Worm (Caenorhabditis elegans) whole organism, L2 larva: Measurements from ENCODE around the gene C15B12.3.

Experiments
- C34F6.9 ChIP-seq: fragments of 150-350 bp; optimal IDR thresholded peaks from 2 replicates; lab custom pipeline; 2014; ENCODE audit warnings: missing biosample characterization, missing genetic modification characterization
- F13H6.1 ChIP-seq: sonication (generic microtip); optimal IDR thresholded peaks from 2 replicates; lab custom pipeline; 2016; ENCODE audit warnings: missing genetic modification characterization, missing compliant biosample characterization
- R02D3.7 ChIP-seq: fragments of 150-350 bp; optimal IDR thresholded peaks from 2 replicates; lab custom pipeline; 2014; ENCODE audit warnings: missing biosample characterization, missing genetic modification characterization
- Y55F3AM.14 ChIP-seq: fragments of 200-800 bp; sonication (Bioruptor generic); optimal IDR thresholded peaks from 2 replicates; lab custom pipeline; 2018; ENCODE audit warnings: mild to moderate bottlenecking, missing genetic modification characterization, missing compliant biosample characterization
- ZK546.5 ChIP-seq: sonication (generic microtip); optimal IDR thresholded peaks from 2 replicates; lab custom pipeline; 2017; ENCODE audit warnings: missing biosample characterization, missing genetic modification characterization
- alr-1 ChIP-seq: fragments of 150-350 bp; optimal IDR thresholded peaks from 2 replicates; lab custom pipeline; 2014; ENCODE audit warnings: missing biosample characterization, missing genetic modification characterization
- ama-1 ChIP-seq: fragments of 150-350 bp; optimal IDR thresholded peaks from 2 replicates; lab custom pipeline; 2018; ENCODE audit warnings: inconsistent platforms
- blmp-1 ChIP-seq: sonication (generic microtip); optimal IDR thresholded peaks from 2 replicates; lab custom pipeline; 2017; ENCODE audit warnings: missing genetic modification characterization, mild to moderate bottlenecking, missing compliant biosample characterization, antibody characterized with exemption, moderate library complexity; ENCODE audit not compliant: insufficient read depth
- ceh-16 ChIP-seq: fragments of 150-350 bp; optimal IDR thresholded peaks from 2 replicates; lab custom pipeline; 2014; ENCODE audit warnings: missing biosample characterization, missing genetic modification characterization
- ceh-82 ChIP-seq: fragments of 150-350 bp; optimal IDR thresholded peaks from 2 replicates; lab custom pipeline; 2014; ENCODE audit warnings: missing biosample characterization, missing genetic modification characterization
- crh-2 ChIP-seq: sonication (generic microtip); optimal IDR thresholded peaks from 2 replicates; lab custom pipeline; 2017; ENCODE audit warnings: missing biosample characterization, missing genetic modification characterization
- dmd-4 ChIP-seq: sonication (generic microtip); optimal IDR thresholded peaks from 2 replicates; lab custom pipeline; 2017; ENCODE audit warnings: missing biosample characterization, missing genetic modification characterization
- egl-27 ChIP-seq: sonication (generic microtip); optimal IDR thresholded peaks from 3 replicates; lab custom pipeline; 2017; ENCODE audit warnings: missing biosample characterization, missing genetic modification reagents, missing genetic modification characterization
- elt-3 ChIP-seq: sonication (generic microtip); optimal IDR thresholded peaks from 2 replicates; lab custom pipeline; 2017; ENCODE audit warnings: missing biosample characterization, missing genetic modification characterization
- fos-1 ChIP-seq: fragments of 150-350 bp; optimal IDR thresholded peaks from 2 replicates; lab custom pipeline; 2014; ENCODE audit warnings: missing biosample characterization, missing genetic modification characterization
- lin-13 ChIP-seq: fragments of 150-350 bp; optimal IDR thresholded peaks from 2 replicates; lab custom pipeline; 2014; ENCODE audit warnings: missing biosample characterization, missing genetic modification reagents, missing genetic modification characterization
- mab-5 ChIP-seq: fragments of 150-350 bp; optimal IDR thresholded peaks from 2 replicates; lab custom pipeline; 2014; ENCODE audit warnings: missing biosample characterization, missing genetic modification characterization
- mbf-1 ChIP-seq: sonication (generic microtip); optimal IDR thresholded peaks from 2 replicates; lab custom pipeline; 2017; ENCODE audit warnings: missing biosample characterization, missing genetic modification characterization
- nhr-11 ChIP-seq: fragments of 150-350 bp; optimal IDR thresholded peaks from 2 replicates; lab custom pipeline; 2014; ENCODE audit warnings: missing biosample characterization, missing genetic modification characterization
- nhr-12 ChIP-seq: fragments of 150-350 bp; optimal IDR thresholded peaks from 2 replicates; lab custom pipeline; 2014; ENCODE audit warnings: missing biosample characterization, missing genetic modification characterization
- nhr-129 ChIP-seq: fragments of 150-350 bp; optimal IDR thresholded peaks from 2 replicates; lab custom pipeline; 2014; ENCODE audit warnings: missing biosample characterization, missing genetic modification characterization
- nhr-21 ChIP-seq: fragments of 150-350 bp; optimal IDR thresholded peaks from 2 replicates; lab custom pipeline; 2014; ENCODE audit warnings: missing biosample characterization, missing genetic modification characterization
- nhr-25 ChIP-seq: fragments of 150-350 bp; sonication (generic microtip); optimal IDR thresholded peaks from 3 replicates; lab custom pipeline; 2014; ENCODE audit warnings: missing biosample characterization, missing genetic modification characterization
- nhr-6 ChIP-seq: fragments of 150-350 bp; optimal IDR thresholded peaks from 2 replicates; lab custom pipeline; 2014; ENCODE audit warnings: missing biosample characterization, missing genetic modification characterization
- nhr-77 ChIP-seq: fragments of 150-350 bp; optimal IDR thresholded peaks from 2 replicates; lab custom pipeline; 2014; ENCODE audit warnings: missing biosample characterization, missing genetic modification characterization
- peb-1 ChIP-seq: fragments of 150-350 bp; optimal IDR thresholded peaks from 2 replicates; lab custom pipeline; 2014; ENCODE audit warnings: missing biosample characterization, missing genetic modification characterization
- skn-1 ChIP-seq: sonication (generic microtip); optimal IDR thresholded peaks from 2 replicates; lab custom pipeline; 2017; ENCODE audit warnings: missing biosample characterization, missing genetic modification characterization
- sma-3 ChIP-seq: sonication (generic microtip); optimal IDR thresholded peaks from 2 replicates; lab custom pipeline; 2016; ENCODE audit warnings: missing genetic modification reagents, missing genetic modification characterization, missing compliant biosample characterization
- sma-9 ChIP-seq, 2 experiments: fragments of 150-350 bp in 1 of 2; sonication (generic microtip) in 1 of 2; optimal IDR thresholded peaks; 2 replicates each; lab custom pipeline; 2014 to 2016; ENCODE audit warnings: missing genetic modification characterization in 2 of 2, mild to moderate bottlenecking in 1 of 2, missing biosample characterization in 1 of 2, missing compliant biosample characterization in 1 of 2, missing genetic modification reagents in 1 of 2, moderate library complexity in 1 of 2
- snpc-4 ChIP-seq: fragments of 150-350 bp; optimal IDR thresholded peaks from 2 replicates; lab custom pipeline; 2014; ENCODE audit warnings: missing biosample characterization, missing genetic modification characterization
- unc-55 ChIP-seq: fragments of 150-350 bp; sonication (generic microtip); optimal IDR thresholded peaks from 3 replicates; lab custom pipeline; 2014; ENCODE audit warnings: missing biosample characterization, missing genetic modification reagents, missing genetic modification characterization
- zag-1 ChIP-seq: fragments of 150-350 bp; optimal IDR thresholded peaks from 2 replicates; lab custom pipeline; 2014; ENCODE audit warnings: missing biosample characterization, missing genetic modification characterization
- ztf-1 ChIP-seq: fragments of 200-800 bp; sonication (Bioruptor generic); conservative IDR thresholded peaks from 2 replicates; pipeline ENCODE4 v1.3.6; 2022; ENCODE audit warnings: missing genetic modification characterization, missing compliant biosample characterization
- ztf-11 ChIP-seq: sonication (generic microtip); optimal IDR thresholded peaks from 2 replicates; lab custom pipeline; 2017; ENCODE audit warnings: missing biosample characterization, missing genetic modification characterization
- ztf-4 ChIP-seq: fragments of 150-350 bp; optimal IDR thresholded peaks from 2 replicates; lab custom pipeline; 2014; ENCODE audit warnings: missing biosample characterization, missing genetic modification characterization

C15B12.3 gene

ce11 chrX:6467462-6467861 lies at the start of gene C15B12.3:
TSS of gene C15B12.3 (minus strand) at chrX:6467562.
- TF ChIP-seq ZK546.5 (tag; lab: Kevin White, UChicago) (no peak), mab-5 (no peak), nhr-77 (tag; lab: Kevin White, UChicago) (no peak), sma-3 (GFP tag; lab: Kevin White, UChicago) (no peak), lin-13 (GFP tag; lab: Kevin White, UChicago) (no peak), peb-1 (tag; lab: Kevin White, UChicago) (no peak), mbf-1 (tag; lab: Kevin White, UChicago) (no peak)

ce11 chrX:6515267-6515666 lies 47.9 kb upstream of the C15B12.3 start:
- TF ChIP-seq fos-1 = peak; percentile 16
- TF ChIP-seq elt-3 = no peak
- TF ChIP-seq nhr-12 (tag; lab: Kevin White, UChicago) = no peak
- no peak for TF ChIP-seq nhr-11
- no peak for TF ChIP-seq ztf-11
- TF ChIP-seq nhr-21 (tag; lab: Kevin White, UChicago) = peak; percentile 66
- no peak for TF ChIP-seq sma-9 (GFP tag; optimal IDR thresholded peaks at IDR 0.05; lab: Kevin White, UChicago)
- TF ChIP-seq sma-9 (tag; optimal IDR thresholded peaks at IDR 0.05; lab: Kevin White, UChicago) = no peak
- TF ChIP-seq egl-27 = no peak
- no peak for TF ChIP-seq unc-55 (GFP tag; lab: Kevin White, UChicago)
- peak; percentile 99 for TF ChIP-seq blmp-1
- no peak for TF ChIP-seq skn-1 (tag; lab: Kevin White, UChicago)
- TF ChIP-seq ceh-16 (tag; lab: Kevin White, UChicago) = peak; percentile 18
- TF ChIP-seq R02D3.7 (tag; lab: Kevin White, UChicago) = no peak
- no peak for TF ChIP-seq sma-3 (GFP tag; lab: Kevin White, UChicago)
- no peak for TF ChIP-seq mab-5
- TF ChIP-seq peb-1 (tag; lab: Kevin White, UChicago) = no peak
- TF ChIP-seq snpc-4 (tag; lab: Kevin White, UChicago) = no peak
- no peak for TF ChIP-seq ztf-1
- TF ChIP-seq ama-1 = no peak
- no peak for TF ChIP-seq zag-1
- TF ChIP-seq ceh-82 (tag; lab: Kevin White, UChicago) = no peak
- TF ChIP-seq Y55F3AM.14 (GFP tag; lab: Kevin White, UChicago) = no peak
- TF ChIP-seq nhr-6 = no peak
- no peak for TF ChIP-seq dmd-4 (tag; lab: Kevin White, UChicago)
- TF ChIP-seq nhr-25 (tag; lab: Kevin White, UChicago) = peak; percentile 37
- TF ChIP-seq nhr-129 (tag; lab: Kevin White, UChicago) = no peak
- no peak for TF ChIP-seq ZK546.5 (tag; lab: Kevin White, UChicago)
- TF ChIP-seq C34F6.9 (tag; lab: Kevin White, UChicago) = no peak
- TF ChIP-seq F13H6.1 (tag; lab: Kevin White, UChicago) = no peak

- TF ChIP-seq sma-9 (GFP tag; optimal IDR thresholded peaks at IDR 0.05; lab: Kevin White, UChicago) (peak; percentile 6), sma-9 (tag; optimal IDR thresholded peaks at IDR 0.05; lab: Kevin White, UChicago) (no peak), fos-1 (peak; percentile 16), mbf-1 (tag; lab: Kevin White, UChicago) (no peak), nhr-21 (tag; lab: Kevin White, UChicago) (peak; percentile 20), nhr-11 (no peak)
Measured at ce11 chrX:6514466-6514865, 47.1 kb upstream of the C15B12.3 start.

ce11 chrX:6511985-6512384 lies 44.6 kb upstream of the C15B12.3 start, which contains the start of gene ttr-35:
TSS of gene ttr-35 (plus strand) at chrX:6512285.
- no peak for TF ChIP-seq alr-1 (tag; lab: Kevin White, UChicago)
- no peak for TF ChIP-seq crh-2 (tag; lab: Kevin White, UChicago)
- no peak for TF ChIP-seq F13H6.1 (tag; lab: Kevin White, UChicago)
- no peak for TF ChIP-seq nhr-25 (tag; lab: Kevin White, UChicago)
- no peak for TF ChIP-seq ztf-4 (tag; lab: Kevin White, UChicago)
- no peak for TF ChIP-seq elt-3
- no peak for TF ChIP-seq zag-1

- TF ChIP-seq nhr-129 (tag; lab: Kevin White, UChicago) (no peak), alr-1 (tag; lab: Kevin White, UChicago) (no peak), R02D3.7 (tag; lab: Kevin White, UChicago) (no peak)
Measured at ce11 chrX:6510627-6511026, 43.3 kb upstream of the C15B12.3 start, which contains the start of gene ttr-36. TSS of gene ttr-36 (plus strand) at chrX:6510927.
